Worm (Caenorhabditis elegans) whole organism, L2 larva: ENCODE measurements around the gene vps-35.

Source experiments
- C34F6.9 ChIP-seq: fragments of 150-350 bp; optimal IDR thresholded peaks from 2 replicates; lab custom pipeline; 2014; ENCODE audit warnings: missing biosample characterization, missing genetic modification characterization
- F13H6.1 ChIP-seq: sonication (generic microtip); optimal IDR thresholded peaks from 2 replicates; lab custom pipeline; 2016; ENCODE audit warnings: missing genetic modification characterization, missing compliant biosample characterization
- R02D3.7 ChIP-seq: fragments of 150-350 bp; optimal IDR thresholded peaks from 2 replicates; lab custom pipeline; 2014; ENCODE audit warnings: missing biosample characterization, missing genetic modification characterization
- Y55F3AM.14 ChIP-seq: fragments of 200-800 bp; sonication (Bioruptor generic); optimal IDR thresholded peaks from 2 replicates; lab custom pipeline; 2018; ENCODE audit warnings: mild to moderate bottlenecking, missing genetic modification characterization, missing compliant biosample characterization
- alr-1 ChIP-seq: fragments of 150-350 bp; optimal IDR thresholded peaks from 2 replicates; lab custom pipeline; 2014; ENCODE audit warnings: missing biosample characterization, missing genetic modification characterization
- aly-2 ChIP-seq: fragments of 150-350 bp; optimal IDR thresholded peaks from 2 replicates; lab custom pipeline; 2014; ENCODE audit warnings: missing biosample characterization, missing genetic modification characterization
- ama-1 ChIP-seq: fragments of 150-350 bp; optimal IDR thresholded peaks from 2 replicates; lab custom pipeline; 2018; ENCODE audit warnings: inconsistent platforms
- blmp-1 ChIP-seq: sonication (generic microtip); optimal IDR thresholded peaks from 2 replicates; lab custom pipeline; 2017; ENCODE audit warnings: missing genetic modification characterization, mild to moderate bottlenecking, missing compliant biosample characterization, antibody characterized with exemption, moderate library complexity; ENCODE audit not compliant: insufficient read depth
- ceh-16 ChIP-seq: fragments of 150-350 bp; optimal IDR thresholded peaks from 2 replicates; lab custom pipeline; 2014; ENCODE audit warnings: missing biosample characterization, missing genetic modification characterization
- ceh-82 ChIP-seq: fragments of 150-350 bp; optimal IDR thresholded peaks from 2 replicates; lab custom pipeline; 2014; ENCODE audit warnings: missing biosample characterization, missing genetic modification characterization
- crh-2 ChIP-seq: sonication (generic microtip); optimal IDR thresholded peaks from 2 replicates; lab custom pipeline; 2017; ENCODE audit warnings: missing biosample characterization, missing genetic modification characterization
- egl-27 ChIP-seq: sonication (generic microtip); optimal IDR thresholded peaks from 3 replicates; lab custom pipeline; 2017; ENCODE audit warnings: missing biosample characterization, missing genetic modification reagents, missing genetic modification characterization
- elt-1 ChIP-seq: fragments of 150-350 bp; optimal IDR thresholded peaks from 2 replicates; lab custom pipeline; 2014; ENCODE audit warnings: missing biosample characterization, missing genetic modification characterization
- elt-3 ChIP-seq: sonication (generic microtip); optimal IDR thresholded peaks from 2 replicates; lab custom pipeline; 2017; ENCODE audit warnings: missing biosample characterization, missing genetic modification characterization
- fos-1 ChIP-seq: fragments of 150-350 bp; optimal IDR thresholded peaks from 2 replicates; lab custom pipeline; 2014; ENCODE audit warnings: missing biosample characterization, missing genetic modification characterization
- gmeb-1 ChIP-seq: fragments of 150-350 bp; optimal IDR thresholded peaks from 2 replicates; lab custom pipeline; 2014; ENCODE audit warnings: missing biosample characterization, missing genetic modification characterization
- lin-11 ChIP-seq: fragments of 150-350 bp; sonication (generic microtip); optimal IDR thresholded peaks from 2 replicates; lab custom pipeline; 2014; ENCODE audit warnings: missing biosample characterization, missing genetic modification characterization, inconsistent platforms, mixed read lengths
- lin-13 ChIP-seq: fragments of 150-350 bp; optimal IDR thresholded peaks from 2 replicates; lab custom pipeline; 2014; ENCODE audit warnings: missing biosample characterization, missing genetic modification reagents, missing genetic modification characterization
- lin-39 ChIP-seq: fragments of 150-350 bp; optimal IDR thresholded peaks from 2 replicates; lab custom pipeline; 2014; ENCODE audit warnings: missing biosample characterization, missing genetic modification reagents, missing genetic modification characterization
- lsy-2 ChIP-seq, 2 experiments: fragments of 150-350 bp in 1 of 2; sonication (generic microtip) in 1 of 2; optimal IDR thresholded peaks; 2 replicates each; lab custom pipeline; 2014 to 2017; ENCODE audit warnings: missing biosample characterization in 2 of 2, missing genetic modification characterization in 2 of 2
- mab-5 ChIP-seq: fragments of 150-350 bp; optimal IDR thresholded peaks from 2 replicates; lab custom pipeline; 2014; ENCODE audit warnings: missing biosample characterization, missing genetic modification characterization
- mbf-1 ChIP-seq: sonication (generic microtip); optimal IDR thresholded peaks from 2 replicates; lab custom pipeline; 2017; ENCODE audit warnings: missing biosample characterization, missing genetic modification characterization
- mdl-1 ChIP-seq, 2 experiments: fragments of 150-350 bp in 1 of 2; sonication (generic microtip) in 1 of 2; optimal IDR thresholded peaks; 2 replicates each; lab custom pipeline; 2017; ENCODE audit warnings: missing biosample characterization in 2 of 2, missing genetic modification characterization in 2 of 2
- nhr-10 ChIP-seq: sonication (generic microtip); optimal IDR thresholded peaks from 2 replicates; lab custom pipeline; 2017; ENCODE audit warnings: missing biosample characterization, missing genetic modification characterization
- nhr-21 ChIP-seq: fragments of 150-350 bp; optimal IDR thresholded peaks from 2 replicates; lab custom pipeline; 2014; ENCODE audit warnings: missing biosample characterization, missing genetic modification characterization
- nhr-23 ChIP-seq: fragments of 150-350 bp; optimal IDR thresholded peaks from 2 replicates; lab custom pipeline; 2014; ENCODE audit warnings: missing biosample characterization, missing genetic modification reagents, missing genetic modification characterization
- nhr-237 ChIP-seq: fragments of 150-350 bp; optimal IDR thresholded peaks from 2 replicates; lab custom pipeline; 2014; ENCODE audit warnings: missing biosample characterization, missing genetic modification characterization
- peb-1 ChIP-seq: fragments of 150-350 bp; optimal IDR thresholded peaks from 2 replicates; lab custom pipeline; 2014; ENCODE audit warnings: missing biosample characterization, missing genetic modification characterization
- sem-4 ChIP-seq: fragments of 150-350 bp; optimal IDR thresholded peaks from 2 replicates; lab custom pipeline; 2014; ENCODE audit warnings: missing biosample characterization, missing genetic modification reagents, missing genetic modification characterization
- sma-9 ChIP-seq, 2 experiments: fragments of 150-350 bp in 1 of 2; sonication (generic microtip) in 1 of 2; optimal IDR thresholded peaks; 2 replicates each; lab custom pipeline; 2014 to 2016; ENCODE audit warnings: missing genetic modification characterization in 2 of 2, mild to moderate bottlenecking in 1 of 2, missing biosample characterization in 1 of 2, missing compliant biosample characterization in 1 of 2, missing genetic modification reagents in 1 of 2, moderate library complexity in 1 of 2
- snpc-4 ChIP-seq: fragments of 150-350 bp; optimal IDR thresholded peaks from 2 replicates; lab custom pipeline; 2014; ENCODE audit warnings: missing biosample characterization, missing genetic modification characterization
- unc-55 ChIP-seq: fragments of 150-350 bp; sonication (generic microtip); optimal IDR thresholded peaks from 3 replicates; lab custom pipeline; 2014; ENCODE audit warnings: missing biosample characterization, missing genetic modification reagents, missing genetic modification characterization
- zag-1 ChIP-seq: fragments of 150-350 bp; optimal IDR thresholded peaks from 2 replicates; lab custom pipeline; 2014; ENCODE audit warnings: missing biosample characterization, missing genetic modification characterization
- ztf-1 ChIP-seq: fragments of 200-800 bp; sonication (Bioruptor generic); conservative IDR thresholded peaks from 2 replicates; pipeline ENCODE4 v1.3.6; 2022; ENCODE audit warnings: missing genetic modification characterization, missing compliant biosample characterization
- ztf-11 ChIP-seq: sonication (generic microtip); optimal IDR thresholded peaks from 2 replicates; lab custom pipeline; 2017; ENCODE audit warnings: missing biosample characterization, missing genetic modification characterization
- ztf-4 ChIP-seq: fragments of 150-350 bp; optimal IDR thresholded peaks from 2 replicates; lab custom pipeline; 2014; ENCODE audit warnings: missing biosample characterization, missing genetic modification characterization

The vps-35 gene

ce11 chrII:5896512-5896911, 11.1 kb upstream of the vps-35 start:
- TF ChIP-seq ceh-82 (tag; lab: Kevin White, UChicago), result no peak
- no peak for TF ChIP-seq sem-4 (tag; lab: Kevin White, UChicago)
- TF ChIP-seq nhr-21, result peak; percentile 23
- TF ChIP-seq Y55F3AM.14 (GFP tag; lab: Kevin White, UChicago), result no peak

DNA sequence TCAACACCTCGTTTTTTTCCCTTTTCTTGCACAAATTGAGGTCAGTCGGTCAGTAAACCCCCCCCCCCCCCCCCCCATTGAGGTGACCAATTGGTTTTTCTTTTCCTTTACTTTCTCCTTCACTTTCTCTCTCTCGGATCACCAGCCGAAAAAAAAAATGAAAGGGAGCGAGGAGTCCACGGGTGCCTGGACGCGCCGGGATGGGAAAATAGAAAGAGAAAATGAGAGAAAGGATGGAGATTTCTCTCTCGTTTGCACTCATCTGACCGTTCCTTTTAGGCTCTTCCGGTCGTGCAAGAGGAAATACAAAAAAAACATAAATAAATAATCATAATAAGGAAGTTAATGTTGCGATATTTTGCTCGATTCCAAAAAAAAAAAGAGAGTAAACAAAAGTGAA, 8.5 kb upstream of the vps-35 start:
- TF ChIP-seq egl-27 (peak; percentile 26), Y55F3AM.14 (GFP tag; lab: Kevin White, UChicago) (no peak), F13H6.1 (tag; lab: Kevin White, UChicago) (peak; percentile 19), blmp-1 (tag; lab: Kevin White, UChicago) (peak; percentile 96), lsy-2 (tag; optimal IDR thresholded peaks at IDR 0.05; lab: Kevin White, UChicago) (peak in 1 of 2 experiments; percentile 6), peb-1 (tag; lab: Kevin White, UChicago) (no peak), fos-1 (tag; lab: Kevin White, UChicago) (no peak)
- TF ChIP-seq, all 48 proteins: peak for 4

DNA sequence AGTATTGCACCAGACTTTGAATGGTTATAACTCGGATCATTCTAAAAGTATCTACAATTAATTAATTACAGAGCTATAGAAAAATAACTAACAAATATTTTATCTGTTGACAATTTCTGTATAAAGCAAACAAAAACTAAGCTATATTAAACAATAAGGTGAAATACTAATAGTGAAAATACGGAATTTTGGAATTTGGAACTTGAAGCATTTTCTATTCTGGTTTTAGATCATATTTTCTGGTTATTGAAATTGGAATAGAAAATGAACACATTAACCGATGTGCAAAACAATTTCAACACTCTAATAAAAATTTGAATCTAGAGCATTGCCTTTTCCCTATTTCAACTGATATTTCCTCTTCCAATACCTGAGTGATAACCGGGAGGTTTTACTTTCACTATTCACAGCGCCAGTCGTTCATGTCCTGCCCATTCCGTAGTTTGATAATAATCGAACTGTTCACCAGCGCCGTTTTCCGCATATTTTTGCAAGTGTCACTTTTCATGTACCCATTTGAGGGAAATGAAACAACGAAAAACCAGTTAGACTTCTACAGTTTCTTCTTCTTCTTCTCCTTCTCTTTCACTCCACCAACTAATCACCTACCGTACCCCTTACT, 7.6 kb upstream of the vps-35 start:
- TF ChIP-seq fos-1 (tag; lab: Kevin White, UChicago), result peak; percentile 46
- TF ChIP-seq blmp-1 (tag; lab: Kevin White, UChicago), result peak; percentile 31
- no peak for TF ChIP-seq nhr-23 (tag; lab: Kevin White, UChicago)
- TF ChIP-seq, all 48 proteins: peak for 2

ce11 chrII:5901407-5902026, 6.1 kb upstream of the vps-35 start:
- TF ChIP-seq Y55F3AM.14 (GFP tag; lab: Kevin White, UChicago) (peak; percentile 45), lin-13 (GFP tag; lab: Kevin White, UChicago) (no peak), fos-1 (tag; lab: Kevin White, UChicago) (peak; percentile 38), crh-2 (tag; lab: Kevin White, UChicago) (no peak), mbf-1 (tag; lab: Kevin White, UChicago) (no peak), R02D3.7 (no peak), F13H6.1 (tag; lab: Kevin White, UChicago) (peak; percentile 52), alr-1 (tag; lab: Kevin White, UChicago) (no peak), ztf-4 (tag; lab: Kevin White, UChicago) (no peak), elt-1 (no peak), zag-1 (tag; lab: Kevin White, UChicago) (peak; percentile 39), sem-4 (tag; lab: Kevin White, UChicago) (peak; percentile 7), peb-1 (tag; lab: Kevin White, UChicago) (peak; percentile 46), nhr-21 (peak; percentile 61), sma-9 (GFP tag; optimal IDR thresholded peaks at IDR 0.05; lab: Kevin White, UChicago) (peak; percentile 39), sma-9 (tag; optimal IDR thresholded peaks at IDR 0.05; lab: Kevin White, UChicago) (no peak), gmeb-1 (no peak), nhr-237 (tag; lab: Kevin White, UChicago) (no peak), unc-55 (GFP tag; lab: Kevin White, UChicago) (peak; percentile 35), mdl-1 (tag; optimal IDR thresholded peaks at IDR 0.05; lab: Kevin White, UChicago) (peak in 1 of 2 experiments; percentile 7), lin-11 (tag; lab: Kevin White, UChicago) (no peak), ceh-16 (peak; percentile 11), egl-27 (peak; percentile 22), elt-3 (tag; lab: Kevin White, UChicago) (no peak), lsy-2 (tag; optimal IDR thresholded peaks at IDR 0.05; lab: Kevin White, UChicago) (peak in 1 of 2 experiments; percentile 28), lin-39 (tag; lab: Kevin White, UChicago) (peak; percentile 18)

ce11 chrII:5902139-5902538, 5.5 kb upstream of the vps-35 start:
- TF ChIP-seq nhr-10 (tag; lab: Kevin White, UChicago) (no peak), peb-1 (tag; lab: Kevin White, UChicago) (no peak), ztf-11 (no peak), zag-1 (tag; lab: Kevin White, UChicago) (no peak), F13H6.1 (tag; lab: Kevin White, UChicago) (no peak), unc-55 (GFP tag; lab: Kevin White, UChicago) (no peak), mab-5 (tag; lab: Kevin White, UChicago) (no peak), lin-13 (GFP tag; lab: Kevin White, UChicago) (no peak), fos-1 (tag; lab: Kevin White, UChicago) (no peak), ztf-4 (tag; lab: Kevin White, UChicago) (no peak), snpc-4 (tag; lab: Kevin White, UChicago) (no peak), ceh-16 (no peak), ztf-1 (no peak), aly-2 (tag; lab: Kevin White, UChicago) (no peak), gmeb-1 (no peak), C34F6.9 (tag; lab: Kevin White, UChicago) (no peak), ama-1 (lab: Kevin White, UChicago) (no peak)
- TF ChIP-seq, all 48 proteins: peak for 0
